Worm (Caenorhabditis elegans) whole organism, L3 larva: Measurements from ENCODE around the gene F28C10.3.
A peak's percentile ranks its signal among the peaks of the same experiment; 100 is the strongest.

Source experiments
- R02D3.7 ChIP-seq: fragments of 150-350 bp; optimal IDR thresholded peaks from 2 replicates; lab custom pipeline; 2014; ENCODE audit warnings: missing biosample characterization, missing genetic modification characterization
- ZK546.5 ChIP-seq: sonication (generic microtip); optimal IDR thresholded peaks from 2 replicates; lab custom pipeline; 2017; ENCODE audit warnings: missing biosample characterization, missing genetic modification characterization
- aly-2 ChIP-seq: fragments of 150-350 bp; optimal IDR thresholded peaks from 2 replicates; lab custom pipeline; 2014; ENCODE audit warnings: missing biosample characterization, missing genetic modification characterization
- ama-1 ChIP-seq: fragments of 150-350 bp; optimal IDR thresholded peaks from 2 replicates; lab custom pipeline; 2018
- ceh-16 ChIP-seq: sonication (generic microtip); optimal IDR thresholded peaks from 2 replicates; lab custom pipeline; 2017; ENCODE audit warnings: missing biosample characterization, missing genetic modification characterization
- ceh-28 ChIP-seq: fragments of 150-350 bp; optimal IDR thresholded peaks from 2 replicates; lab custom pipeline; 2014; ENCODE audit warnings: missing biosample characterization, missing genetic modification reagents, missing genetic modification characterization
- ceh-82 ChIP-seq: fragments of 150-350 bp; optimal IDR thresholded peaks from 2 replicates; lab custom pipeline; 2014; ENCODE audit warnings: missing biosample characterization, missing genetic modification characterization
- ceh-9 ChIP-seq: sonication (generic microtip); optimal IDR thresholded peaks from 2 replicates; lab custom pipeline; 2018; ENCODE audit warnings: missing biosample characterization, missing genetic modification characterization
- daf-12 ChIP-seq: fragments of 150-350 bp; optimal IDR thresholded peaks from 2 replicates; lab custom pipeline; 2014; ENCODE audit warnings: missing biosample characterization, missing genetic modification reagents, missing genetic modification characterization
- egl-27 ChIP-seq: sonication (generic microtip); optimal IDR thresholded peaks from 4 replicates; lab custom pipeline; 2017; ENCODE audit warnings: missing biosample characterization, missing genetic modification reagents, missing genetic modification characterization
- egl-5 ChIP-seq: fragments of 150-350 bp; optimal IDR thresholded peaks from 2 replicates; lab custom pipeline; 2017; ENCODE audit warnings: missing biosample characterization, missing genetic modification reagents, missing genetic modification characterization, inconsistent platforms
- elt-1 ChIP-seq: fragments of 150-350 bp; optimal IDR thresholded peaks from 2 replicates; lab custom pipeline; 2014; ENCODE audit warnings: missing biosample characterization, missing genetic modification characterization
- elt-2 ChIP-seq: sonication (generic microtip); optimal IDR thresholded peaks from 2 replicates; lab custom pipeline; 2016; ENCODE audit warnings: missing genetic modification reagents, mild to moderate bottlenecking, missing genetic modification characterization, missing compliant biosample characterization
- elt-3 ChIP-seq, 3 experiments: fragments of 150-350 bp in 1 of 3; sonication (generic microtip) in 2 of 3; optimal IDR thresholded peaks; 2 replicates in 2 of 3; 4 replicates in 1 of 3; lab custom pipeline; 2014 to 2017; ENCODE audit warnings: missing biosample characterization in 3 of 3, missing genetic modification characterization in 3 of 3
- eor-1 ChIP-seq, 2 experiments: fragments of 150-350 bp; optimal IDR thresholded peaks; 2 replicates each; lab custom pipeline; 2014 to 2018; ENCODE audit warnings: missing biosample characterization in 2 of 2, missing genetic modification characterization in 2 of 2
- fkh-10 ChIP-seq: sonication (generic microtip); optimal IDR thresholded peaks from 2 replicates; lab custom pipeline; 2017; ENCODE audit warnings: missing biosample characterization, missing genetic modification reagents, missing genetic modification characterization
- fkh-2 ChIP-seq: fragments of 150-350 bp; optimal IDR thresholded peaks from 2 replicates; lab custom pipeline; 2014; ENCODE audit warnings: missing biosample characterization, missing genetic modification reagents, missing genetic modification characterization
- fos-1 ChIP-seq: fragments of 150-350 bp; optimal IDR thresholded peaks from 2 replicates; lab custom pipeline; 2014; ENCODE audit warnings: missing biosample characterization, missing genetic modification characterization
- hmg-11 ChIP-seq: sonication (generic microtip); optimal IDR thresholded peaks from 2 replicates; lab custom pipeline; 2016; ENCODE audit warnings: missing genetic modification characterization, missing compliant biosample characterization
- jun-1 ChIP-seq: fragments of 150-350 bp; optimal IDR thresholded peaks from 2 replicates; lab custom pipeline; 2014; ENCODE audit warnings: missing biosample characterization, missing genetic modification reagents, missing genetic modification characterization
- lin-15B ChIP-seq: fragments of 150-350 bp; optimal IDR thresholded peaks from 2 replicates; lab custom pipeline; 2014; ENCODE audit warnings: missing biosample characterization, missing genetic modification characterization
- lin-39 ChIP-seq: fragments of 150-350 bp; optimal IDR thresholded peaks from 2 replicates; lab custom pipeline; 2018; ENCODE audit warnings: missing biosample characterization, missing genetic modification reagents, missing genetic modification characterization
- lsy-12 ChIP-seq: sonication (generic microtip); optimal IDR thresholded peaks from 2 replicates; lab custom pipeline; 2016; ENCODE audit warnings: mild to moderate bottlenecking, missing genetic modification characterization, missing compliant biosample characterization
- mdl-1 ChIP-seq: fragments of 150-350 bp; optimal IDR thresholded peaks from 2 replicates; lab custom pipeline; 2014; ENCODE audit warnings: missing biosample characterization, missing genetic modification characterization
- mml-1 ChIP-seq: fragments of 150-350 bp; sonication (generic microtip); optimal IDR thresholded peaks from 3 replicates; lab custom pipeline; 2014; ENCODE audit warnings: missing biosample characterization, missing genetic modification characterization
- nfya-1 ChIP-seq: sonication (generic microtip); optimal IDR thresholded peaks from 2 replicates; lab custom pipeline; 2017; ENCODE audit warnings: missing genetic modification characterization, mild to moderate bottlenecking, missing compliant biosample characterization, antibody characterized with exemption, moderate library complexity; ENCODE audit not compliant: insufficient read depth
- nhr-11 ChIP-seq: fragments of 150-350 bp; optimal IDR thresholded peaks from 2 replicates; lab custom pipeline; 2014; ENCODE audit warnings: missing biosample characterization, missing genetic modification characterization
- nhr-12 ChIP-seq: fragments of 150-350 bp; optimal IDR thresholded peaks from 2 replicates; lab custom pipeline; 2014; ENCODE audit warnings: missing biosample characterization, missing genetic modification characterization
- nhr-23 ChIP-seq: fragments of 150-350 bp; optimal IDR thresholded peaks from 2 replicates; lab custom pipeline; 2014; ENCODE audit warnings: missing biosample characterization, missing genetic modification reagents, missing genetic modification characterization
- nhr-237 ChIP-seq: fragments of 150-350 bp; optimal IDR thresholded peaks from 2 replicates; lab custom pipeline; 2014; ENCODE audit warnings: missing biosample characterization, missing genetic modification characterization
- nhr-25 ChIP-seq: sonication (generic microtip); optimal IDR thresholded peaks from 2 replicates; lab custom pipeline; 2017; ENCODE audit warnings: missing biosample characterization, missing genetic modification characterization
- nhr-28 ChIP-seq: fragments of 150-350 bp; optimal IDR thresholded peaks from 2 replicates; lab custom pipeline; 2014; ENCODE audit warnings: missing biosample characterization, missing genetic modification characterization
- nhr-43 ChIP-seq: sonication (generic microtip); optimal IDR thresholded peaks from 2 replicates; lab custom pipeline; 2016; ENCODE audit warnings: mild to moderate bottlenecking, missing genetic modification characterization, missing compliant biosample characterization; ENCODE audit not compliant: poor library complexity, severe bottlenecking
- nhr-67 ChIP-seq: fragments of 150-350 bp; optimal IDR thresholded peaks from 2 replicates; lab custom pipeline; 2014; ENCODE audit warnings: missing biosample characterization, missing genetic modification characterization
- nhr-76 ChIP-seq: fragments of 150-350 bp; sonication (generic microtip); optimal IDR thresholded peaks from 5 replicates; lab custom pipeline; 2014; ENCODE audit warnings: missing biosample characterization, missing genetic modification characterization
- nhr-77 ChIP-seq: fragments of 150-350 bp; optimal IDR thresholded peaks from 2 replicates; lab custom pipeline; 2014; ENCODE audit warnings: missing biosample characterization, missing genetic modification characterization
- pha-4 ChIP-seq: fragments of 150-350 bp; optimal IDR thresholded peaks from 2 replicates; lab custom pipeline; 2014; ENCODE audit warnings: missing biosample characterization, missing genetic modification reagents, missing genetic modification characterization
- pqm-1 ChIP-seq: fragments of 150-350 bp; optimal IDR thresholded peaks from 2 replicates; lab custom pipeline; 2017; ENCODE audit warnings: missing biosample characterization, missing genetic modification characterization, inconsistent platforms
- sea-2 ChIP-seq: fragments of 150-350 bp; sonication (generic microtip); optimal IDR thresholded peaks from 4 replicates; lab custom pipeline; 2014; ENCODE audit warnings: missing biosample characterization, missing genetic modification reagents, missing genetic modification characterization
- skn-1 ChIP-seq: fragments of 150-350 bp; optimal IDR thresholded peaks from 2 replicates; lab custom pipeline; 2014; ENCODE audit warnings: missing biosample characterization, missing genetic modification characterization
- snpc-4 ChIP-seq: fragments of 150-350 bp; optimal IDR thresholded peaks from 2 replicates; lab custom pipeline; 2014; ENCODE audit warnings: missing biosample characterization, missing genetic modification characterization
- tbx-2 ChIP-seq: sonication (generic microtip); optimal IDR thresholded peaks from 2 replicates; lab custom pipeline; 2016; ENCODE audit warnings: mild to moderate bottlenecking, missing genetic modification characterization, missing compliant biosample characterization
- unc-39 ChIP-seq: sonication (generic microtip); optimal IDR thresholded peaks from 4 replicates; lab custom pipeline; 2017; ENCODE audit warnings: missing biosample characterization, missing genetic modification characterization
- unc-62 ChIP-seq: fragments of 150-350 bp; sonication (generic microtip); optimal IDR thresholded peaks from 4 replicates; lab custom pipeline; 2014; ENCODE audit warnings: missing biosample characterization, missing genetic modification reagents, missing genetic modification characterization
- zag-1 ChIP-seq: fragments of 150-350 bp; optimal IDR thresholded peaks from 2 replicates; lab custom pipeline; 2014; ENCODE audit warnings: missing biosample characterization, missing genetic modification characterization
- ztf-11 ChIP-seq: fragments of 150-350 bp; optimal IDR thresholded peaks from 2 replicates; lab custom pipeline; 2014; ENCODE audit warnings: missing biosample characterization, missing genetic modification characterization
- ztf-4 ChIP-seq: fragments of 150-350 bp; optimal IDR thresholded peaks from 2 replicates; lab custom pipeline; 2014; ENCODE audit warnings: missing biosample characterization, missing genetic modification characterization

The F28C10.3 gene

ce11 chrX:535728-536127 is at the start of gene F28C10.3:
F28C10.3 (minus strand) TSS chrX:535828.
- TF ChIP-seq eor-1 (tag; optimal IDR thresholded peaks at IDR 0.05; lab: Kevin White, UChicago) (no peak), unc-62 (GFP tag; lab: Kevin White, UChicago) (peak; percentile 88), egl-27 (no peak), daf-12 (tag; lab: Kevin White, UChicago) (peak; percentile 87), nhr-23 (tag; lab: Kevin White, UChicago) (peak; percentile 90), R02D3.7 (peak; percentile 75), skn-1 (tag; lab: Kevin White, UChicago) (peak; percentile 79), elt-2 (tag; lab: Kevin White, UChicago) (no peak), lin-15B (tag; lab: Kevin White, UChicago) (peak; percentile 47), ZK546.5 (tag; lab: Kevin White, UChicago) (no peak), elt-3 (tag; optimal IDR thresholded peaks at IDR 0.05; lab: Kevin White, UChicago) (no peak), nhr-28 (tag; lab: Kevin White, UChicago) (no peak), pha-4 (tag; lab: Kevin White, UChicago) (no peak), fkh-10 (GFP tag; lab: Kevin White, UChicago) (no peak), egl-5 (tag; lab: Kevin White, UChicago) (peak; percentile 20), zag-1 (tag; lab: Kevin White, UChicago) (peak; percentile 64), nhr-12 (tag; lab: Kevin White, UChicago) (no peak), nhr-11 (peak; percentile 50), ceh-82 (tag; lab: Kevin White, UChicago) (peak; percentile 74), fkh-2 (tag; lab: Kevin White, UChicago) (peak; percentile 81), elt-1 (peak; percentile 57), nfya-1 (tag; lab: Kevin White, UChicago) (peak; percentile 93), ztf-4 (tag; lab: Kevin White, UChicago) (no peak), ama-1 (lab: Kevin White, UChicago) (no peak), pqm-1 (tag; lab: Kevin White, UChicago) (peak; percentile 11), unc-39 (tag; lab: Kevin White, UChicago) (no peak), ceh-9 (tag; lab: Kevin White, UChicago) (no peak), ceh-28 (peak; percentile 77), mdl-1 (peak; percentile 79), jun-1 (peak; percentile 55), nhr-76 (tag; lab: Kevin White, UChicago) (peak; percentile 52), ceh-16 (tag; lab: Kevin White, UChicago) (no peak), nhr-77 (tag; lab: Kevin White, UChicago) (peak; percentile 42), mml-1 (tag; lab: Kevin White, UChicago) (no peak), nhr-67 (tag; lab: Kevin White, UChicago) (no peak), nhr-25 (tag; lab: Kevin White, UChicago) (peak; percentile 98), tbx-2 (peak; percentile 83), aly-2 (no peak), ztf-11 (tag; lab: Kevin White, UChicago) (no peak), lin-39 (tag; lab: Kevin White, UChicago) (peak; percentile 88), snpc-4 (tag; lab: Kevin White, UChicago) (peak; percentile 23), nhr-43 (peak; percentile 93), fos-1 (no peak), nhr-237 (tag; lab: Kevin White, UChicago) (no peak), sea-2 (GFP tag; lab: Kevin White, UChicago) (no peak), lsy-12 (peak; percentile 3), hmg-11 (peak; percentile 91)
